Worm (Caenorhabditis elegans) whole organism, young adult: Measurements from ENCODE around the gene C13A2.12.

Experiments
- B0336.3 ChIP-seq: fragments of 200-800 bp; sonication (Bioruptor generic); IDR thresholded peaks from 2 replicates; pipeline ENCODE4 v1.3.6; 2022; ENCODE audit warnings: missing genetic modification characterization, missing compliant biosample characterization
- C06A6.2 ChIP-seq: fragments of 200-800 bp; sonication (Bioruptor generic); conservative IDR thresholded peaks from 2 replicates; pipeline ENCODE4 v1.3.6; 2022; ENCODE audit warnings: missing genetic modification characterization, missing compliant biosample characterization
- C17E4.6 ChIP-seq: fragments of 200-800 bp; sonication (Bioruptor generic); IDR thresholded peaks from 2 replicates; pipeline ENCODE4 v1.3.6; 2022; ENCODE audit warnings: missing genetic modification reagents, missing genetic modification characterization, missing compliant biosample characterization
- F10E7.11 ChIP-seq: sonication (generic microtip); optimal IDR thresholded peaks from 2 replicates; lab custom pipeline; 2017; ENCODE audit warnings: mild to moderate bottlenecking, missing genetic modification characterization, moderate library complexity, missing compliant biosample characterization
- F49E8.2 ChIP-seq: sonication (generic microtip); optimal IDR thresholded peaks from 3 replicates; lab custom pipeline; 2017; ENCODE audit warnings: missing genetic modification characterization, mild to moderate bottlenecking, missing compliant biosample characterization, antibody characterized with exemption, moderate library complexity; ENCODE audit not compliant: insufficient read depth
- F52B5.7 ChIP-seq: sonication (generic microtip); optimal IDR thresholded peaks from 2 replicates; lab custom pipeline; 2016; ENCODE audit warnings: mild to moderate bottlenecking, missing genetic modification characterization, missing compliant biosample characterization
- T07F8.4 ChIP-seq: sonication (generic microtip); optimal IDR thresholded peaks from 2 replicates; lab custom pipeline; 2016; ENCODE audit warnings: mild to moderate bottlenecking, missing genetic modification characterization, moderate library complexity, missing compliant biosample characterization
- Y95B8A.8 ChIP-seq: fragments of 200-800 bp; sonication (Bioruptor generic); IDR thresholded peaks from 2 replicates; pipeline ENCODE4 v1.3.6; 2022; ENCODE audit warnings: missing genetic modification reagents, missing genetic modification characterization, missing compliant biosample characterization
- athp-1 ChIP-seq: sonication (generic microtip); optimal IDR thresholded peaks from 2 replicates; lab custom pipeline; 2017; ENCODE audit warnings: mild to moderate bottlenecking, missing genetic modification characterization, missing compliant biosample characterization
- attf-3 ChIP-seq: fragments of 200-800 bp; sonication (Bioruptor generic); conservative IDR thresholded peaks from 2 replicates; pipeline ENCODE4 v1.3.6; 2022; ENCODE audit warnings: missing genetic modification reagents, missing genetic modification characterization, missing compliant biosample characterization
- bed-2 ChIP-seq: fragments of 200-800 bp; sonication (Bioruptor generic); IDR thresholded peaks from 2 replicates; pipeline ENCODE4 v1.3.6; 2022; ENCODE audit warnings: missing genetic modification reagents, missing genetic modification characterization, missing compliant biosample characterization
- cebp-1 ChIP-seq, 2 experiments: fragments of 200-800 bp in 1 of 2; sonication (Bioruptor generic) in 1 of 2; sonication (generic microtip) in 1 of 2; IDR thresholded peaks in 1 of 2; optimal IDR thresholded peaks in 1 of 2; 2 replicates each; pipeline versions ENCODE4 v1.3.6 to Lab custom; 2017 to 2022; ENCODE audit warnings: missing compliant biosample characterization in 2 of 2, missing genetic modification characterization in 2 of 2, mild to moderate bottlenecking in 1 of 2, missing genetic modification reagents in 1 of 2, moderate library complexity in 1 of 2
- ceh-27 ChIP-seq: fragments of 200-800 bp; sonication (Bioruptor generic); optimal IDR thresholded peaks from 2 replicates; lab custom pipeline; 2018; ENCODE audit warnings: mild to moderate bottlenecking, missing genetic modification characterization, moderate library complexity, missing compliant biosample characterization
- ceh-40 ChIP-seq: fragments of 200-800 bp; sonication (Bioruptor generic); IDR thresholded peaks from 2 replicates; pipeline ENCODE4 v1.3.6; 2022; ENCODE audit warnings: missing genetic modification characterization, missing compliant biosample characterization
- ceh-58 ChIP-seq: fragments of 200-800 bp; sonication (Bioruptor generic); IDR thresholded peaks from 2 replicates; pipeline ENCODE4 v1.3.6; 2022; ENCODE audit warnings: missing genetic modification characterization, missing compliant biosample characterization
- ceh-79 ChIP-seq: sonication (generic microtip); optimal IDR thresholded peaks from 2 replicates; lab custom pipeline; 2017; ENCODE audit warnings: mild to moderate bottlenecking, missing genetic modification characterization, missing compliant biosample characterization
- ceh-91 ChIP-seq: fragments of 200-800 bp; sonication (Bioruptor generic); IDR thresholded peaks from 2 replicates; pipeline ENCODE4 v1.3.6; 2022; ENCODE audit warnings: missing genetic modification reagents, missing genetic modification characterization, missing compliant biosample characterization
- chd-7 ChIP-seq: sonication (generic microtip); optimal IDR thresholded peaks from 2 replicates; lab custom pipeline; 2016; ENCODE audit warnings: mild to moderate bottlenecking, missing genetic modification characterization, moderate library complexity, missing compliant biosample characterization
- die-1 ChIP-seq: sonication (generic microtip); optimal IDR thresholded peaks from 2 replicates; lab custom pipeline; 2016; ENCODE audit warnings: missing genotype, mild to moderate bottlenecking, missing genetic modification characterization, missing compliant biosample characterization
- dox-1 ChIP-seq: fragments of 200-800 bp; sonication (Bioruptor generic); IDR thresholded peaks from 2 replicates; pipeline ENCODE4 v1.3.6; 2022; ENCODE audit warnings: missing genetic modification reagents, missing genetic modification characterization, missing compliant biosample characterization
- efl-1 ChIP-seq: fragments of 150-350 bp; optimal IDR thresholded peaks from 2 replicates; lab custom pipeline; 2014; ENCODE audit warnings: missing biosample characterization, missing genetic modification reagents, missing genetic modification characterization
- egl-18 ChIP-seq: fragments of 200-800 bp; sonication (Bioruptor generic); IDR thresholded peaks from 2 replicates; pipeline ENCODE4 v1.3.6; 2022; ENCODE audit warnings: missing genetic modification reagents, missing genetic modification characterization, missing compliant biosample characterization
- gei-17 ChIP-seq: fragments of 200-800 bp; sonication (Bioruptor generic); optimal IDR thresholded peaks from 2 replicates; lab custom pipeline; 2018; ENCODE audit warnings: mild to moderate bottlenecking, missing genetic modification characterization, missing compliant biosample characterization
- hmg-20 ChIP-seq: fragments of 200-800 bp; sonication (Bioruptor generic); IDR thresholded peaks from 2 replicates; pipeline ENCODE4 v1.3.6; 2022; ENCODE audit warnings: missing genetic modification reagents, missing genetic modification characterization, missing compliant biosample characterization
- hsf-1 ChIP-seq: fragments of 200-800 bp; sonication (Bioruptor generic); IDR thresholded peaks from 2 replicates; pipeline ENCODE4 v1.3.6; 2022; ENCODE audit warnings: missing genetic modification reagents, missing genetic modification characterization, missing compliant biosample characterization
- lin-54 ChIP-seq: fragments of 200-800 bp; sonication (Bioruptor generic); optimal IDR thresholded peaks from 2 replicates; lab custom pipeline; 2018; ENCODE audit warnings: mild to moderate bottlenecking, missing genetic modification characterization, missing compliant biosample characterization
- lsl-1 ChIP-seq: fragments of 200-800 bp; sonication (Bioruptor generic); optimal IDR thresholded peaks from 2 replicates; lab custom pipeline; 2018; ENCODE audit warnings: mild to moderate bottlenecking, missing genetic modification characterization, moderate library complexity, missing compliant biosample characterization
- madf-10 ChIP-seq: sonication (generic microtip); optimal IDR thresholded peaks from 2 replicates; lab custom pipeline; 2016; ENCODE audit warnings: mild to moderate bottlenecking, missing genetic modification characterization, missing compliant biosample characterization
- madf-3 ChIP-seq: fragments of 200-800 bp; sonication (Bioruptor generic); IDR thresholded peaks from 2 replicates; pipeline ENCODE4 v1.3.6; 2022; ENCODE audit warnings: missing genetic modification reagents, missing genetic modification characterization, missing compliant biosample characterization
- mel-28 ChIP-seq: sonication (generic microtip); optimal IDR thresholded peaks from 2 replicates; lab custom pipeline; 2016; ENCODE audit warnings: borderline replicate concordance, mild to moderate bottlenecking, missing genetic modification characterization, missing compliant biosample characterization
- mes-4 ChIP-seq: sonication (generic microtip); optimal IDR thresholded peaks from 2 replicates; lab custom pipeline; 2016; ENCODE audit warnings: missing genotype, missing genetic modification characterization, missing compliant biosample characterization
- nfya-1 ChIP-seq: sonication (generic microtip); optimal IDR thresholded peaks from 2 replicates; lab custom pipeline; 2017; ENCODE audit warnings: antibody characterized with exemption, missing compliant biosample characterization, missing genetic modification characterization, borderline replicate concordance; ENCODE audit not compliant: insufficient read depth
- pha-4 ChIP-seq: fragments of 150-350 bp; sonication (generic microtip); optimal IDR thresholded peaks from 2 replicates; lab custom pipeline; 2014; ENCODE audit warnings: missing biosample characterization, missing genetic modification reagents, missing genetic modification characterization
- sdz-38 ChIP-seq: sonication (generic microtip); optimal IDR thresholded peaks from 2 replicates; lab custom pipeline; 2016; ENCODE audit warnings: missing genotype, missing genetic modification characterization, missing compliant biosample characterization
- snpc-1.3 ChIP-seq: sonication (generic microtip); optimal IDR thresholded peaks from 2 replicates; lab custom pipeline; 2017; ENCODE audit warnings: missing genetic modification characterization, mild to moderate bottlenecking, missing compliant biosample characterization, antibody characterized with exemption, moderate library complexity, missing genotype, missing genetic modification reagents; ENCODE audit not compliant: insufficient read depth
- snpc-3.4 ChIP-seq: sonication (generic microtip); optimal IDR thresholded peaks from 2 replicates; lab custom pipeline; 2017; ENCODE audit warnings: missing genetic modification characterization, mild to moderate bottlenecking, missing compliant biosample characterization, antibody characterized with exemption, moderate library complexity, missing genotype, missing genetic modification reagents
- xnd-1 ChIP-seq: sonication (generic microtip); optimal IDR thresholded peaks from 2 replicates; lab custom pipeline; 2016; ENCODE audit warnings: missing genotype, missing genetic modification reagents, missing genetic modification characterization, missing compliant biosample characterization
- ztf-18 ChIP-seq: sonication (generic microtip); optimal IDR thresholded peaks from 2 replicates; lab custom pipeline; 2016; ENCODE audit warnings: missing genotype, mild to moderate bottlenecking, missing genetic modification characterization, missing compliant biosample characterization

The C13A2.12 gene

DNA sequence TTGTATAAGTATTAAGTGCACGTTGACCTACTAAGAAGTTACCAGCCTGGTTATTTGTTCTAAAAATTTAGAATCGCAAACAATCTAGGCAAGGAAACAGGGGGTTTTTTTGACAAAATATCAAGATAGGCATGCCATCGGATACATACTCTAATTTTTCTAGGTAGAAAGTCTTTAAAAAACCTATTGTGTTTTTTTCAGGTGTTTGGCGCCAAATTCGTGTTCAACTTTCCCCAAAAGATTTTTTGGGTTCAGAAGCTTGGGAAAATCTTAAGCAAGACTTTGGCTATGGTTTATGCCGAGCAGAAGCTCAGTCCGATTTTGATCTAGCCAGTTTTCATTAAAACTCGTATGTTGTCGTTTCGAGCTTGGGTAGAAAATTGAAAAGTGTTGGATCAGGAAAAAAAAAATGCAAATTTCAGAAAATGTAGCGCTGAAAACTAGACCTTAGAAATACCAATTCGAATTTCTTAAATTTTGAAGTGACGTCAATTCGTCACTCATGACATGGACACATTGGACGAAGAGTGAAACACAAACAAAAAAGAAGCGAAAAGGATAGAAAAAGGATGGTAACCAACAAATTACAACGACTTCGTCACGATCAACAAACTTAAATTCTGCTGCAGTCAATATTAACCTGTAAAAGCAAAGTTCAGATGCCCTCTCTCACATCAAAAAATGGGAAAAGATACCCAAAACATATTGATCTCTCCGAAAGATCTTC lies 10.7 kb upstream of the C13A2.12 start:
- no peak for TF ChIP-seq chd-7 (tag; lab: Kevin White, UChicago)
- no peak for TF ChIP-seq ceh-79 (tag; lab: Kevin White, UChicago)
- no peak for TF ChIP-seq nfya-1 (tag; lab: Kevin White, UChicago)
- no peak for TF ChIP-seq snpc-3.4
- no peak for TF ChIP-seq madf-10 (tag; lab: Kevin White, UChicago)
- TF ChIP-seq ceh-27 (GFP tag; lab: Kevin White, UChicago) = no peak
- TF ChIP-seq attf-3 (GFP tag; lab: Robert Waterston, UW) = no peak
- no peak for TF ChIP-seq C17E4.6 (GFP tag; lab: Robert Waterston, UW)
- no peak for TF ChIP-seq C06A6.2
- no peak for TF ChIP-seq Y95B8A.8 (GFP tag; lab: Robert Waterston, UW)
- no peak for TF ChIP-seq xnd-1 (tag; lab: Kevin White, UChicago)
- TF ChIP-seq egl-18 (GFP tag; lab: Robert Waterston, UW) = no peak
- no peak for TF ChIP-seq ceh-58 (GFP tag; lab: Robert Waterston, UW)
- TF ChIP-seq bed-2 (GFP tag; lab: Robert Waterston, UW) = no peak
- TF ChIP-seq gei-17 = no peak
- TF ChIP-seq hsf-1 = no peak
- TF ChIP-seq cebp-1 (GFP tag; IDR thresholded peaks at IDR 0.05; lab: Robert Waterston, UW) = no peak
- no peak for TF ChIP-seq cebp-1 (tag; optimal IDR thresholded peaks at IDR 0.05; lab: Kevin White, UChicago)
- no peak for TF ChIP-seq hmg-20 (GFP tag; lab: Robert Waterston, UW)
- no peak for TF ChIP-seq snpc-1.3 (tag; lab: Kevin White, UChicago)
- TF ChIP-seq lsl-1 (GFP tag; lab: Kevin White, UChicago) = no peak

DNA sequence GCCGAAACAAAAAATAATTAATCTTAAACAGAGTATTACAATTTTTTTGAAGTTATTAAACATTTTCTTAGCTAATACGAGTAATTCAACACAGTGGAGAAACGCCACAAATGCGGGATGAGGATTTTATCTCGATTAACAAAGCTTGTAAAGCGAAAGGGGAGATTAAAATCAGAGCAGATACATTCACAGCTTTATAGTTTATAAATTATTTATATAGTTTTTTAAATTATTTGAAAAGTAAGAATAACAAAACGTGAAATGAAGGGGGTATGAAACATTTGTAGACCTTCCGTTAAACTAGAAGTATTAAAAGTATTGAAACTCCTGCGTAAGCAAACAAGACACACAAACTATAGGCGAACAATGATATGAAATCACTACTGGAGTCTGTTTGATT lies 4.0 kb upstream of the C13A2.12 start, which contains the start of gene C05C8.8:
Gene C05C8.8 (minus strand): TSS at position 101 of the 400 bp plus-strand sequence.
- TF ChIP-seq B0336.3 (GFP tag; lab: Robert Waterston, UW) (no peak), efl-1 (GFP tag; lab: Kevin White, UChicago) (no peak)

DNA sequence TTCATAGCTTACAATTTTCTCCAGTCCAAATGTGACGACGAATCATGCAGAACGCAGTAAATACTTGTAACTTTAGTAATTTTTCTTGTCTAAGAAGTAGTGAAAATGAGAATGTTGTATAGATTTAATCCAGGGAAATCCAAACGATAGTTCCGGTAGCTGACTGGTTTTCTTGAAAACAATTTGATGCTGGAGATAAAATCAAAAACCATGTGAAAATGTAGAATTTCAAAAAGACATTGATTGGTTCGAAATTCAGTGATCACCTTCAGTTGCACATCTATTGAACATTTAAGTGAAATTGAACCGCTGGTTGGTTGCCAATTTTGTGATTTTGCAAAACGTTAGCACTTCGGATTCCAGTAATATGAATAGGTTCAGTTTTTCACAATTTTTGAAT lies 5.0 kb downstream of the C13A2.12 start, which contains the start of gene C13A2.9:
Gene C13A2.9 (minus strand): TSS at position 101 of the 400 bp plus-strand sequence.
- TF ChIP-seq chd-7 (tag; lab: Kevin White, UChicago) = no peak
- no peak for TF ChIP-seq C06A6.2

DNA sequence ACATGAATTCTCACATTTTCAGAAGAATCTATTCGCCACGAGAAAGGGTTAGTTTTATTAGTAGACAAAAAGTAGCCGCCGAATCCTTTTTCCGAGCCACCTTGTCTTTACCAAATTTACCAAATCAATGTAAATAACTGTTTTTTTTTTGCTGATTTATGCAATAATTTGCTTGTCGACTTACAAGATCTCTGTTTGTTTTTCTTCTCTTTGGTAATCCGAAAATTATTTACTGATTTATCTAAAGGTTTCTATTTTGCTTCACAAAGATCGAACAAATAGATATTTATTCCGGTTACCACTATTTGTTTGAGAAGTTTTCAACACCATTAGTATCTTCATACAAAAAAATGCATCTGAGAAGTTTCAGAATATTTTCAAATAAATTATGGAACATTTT lies 7.0 kb downstream of the C13A2.12 start, which contains the start of gene C13A2.7:
Gene C13A2.7 (plus strand): TSS at position 301 of the 400 bp plus-strand sequence.
- TF ChIP-seq madf-10 (tag; lab: Kevin White, UChicago) (no peak), ceh-40 (no peak), dox-1 (GFP tag; lab: Robert Waterston, UW) (no peak), F49E8.2 (tag; lab: Kevin White, UChicago) (no peak), snpc-1.3 (tag; lab: Kevin White, UChicago) (no peak)

DNA sequence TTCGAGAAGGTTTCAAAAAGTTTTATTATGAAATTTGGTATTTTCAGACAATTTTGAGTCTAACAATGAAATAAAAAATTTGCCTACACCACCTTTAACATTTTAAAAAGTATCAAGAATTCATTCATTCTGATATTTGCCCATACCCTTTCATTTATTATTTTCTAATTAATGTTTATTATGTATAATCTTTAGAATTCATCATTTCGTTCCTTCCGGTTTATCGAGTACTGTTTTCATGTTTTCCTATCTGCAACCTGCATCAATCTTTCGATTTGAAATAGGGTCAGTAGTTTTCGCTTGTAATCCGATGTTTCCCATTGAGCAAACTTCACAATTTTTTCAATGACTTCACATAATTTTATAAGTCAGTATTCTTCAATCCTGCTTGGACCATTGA lies 10.3 kb downstream of the C13A2.12 start, which contains the start of gene C13A2.6:
Gene C13A2.6 (plus strand): TSS at position 301 of the 400 bp plus-strand sequence.
- TF ChIP-seq ztf-18 (no peak), lin-54 (GFP tag; lab: Kevin White, UChicago) (no peak), mel-28 (tag; lab: Kevin White, UChicago) (no peak), mes-4 (no peak), athp-1 (no peak), die-1 (no peak), madf-10 (tag; lab: Kevin White, UChicago) (no peak), T07F8.4 (no peak), egl-18 (GFP tag; lab: Robert Waterston, UW) (no peak), ceh-91 (GFP tag; lab: Robert Waterston, UW) (no peak), ceh-27 (GFP tag; lab: Kevin White, UChicago) (no peak), madf-3 (GFP tag; lab: Robert Waterston, UW) (no peak), sdz-38 (tag; lab: Kevin White, UChicago) (no peak), pha-4 (tag; lab: Kevin White, UChicago) (no peak), F52B5.7 (no peak), ceh-40 (no peak), F10E7.11 (no peak)
